Worm (Caenorhabditis elegans) whole organism, midembryonic: ENCODE data around the gene Y48E1C.2.

Experiments
- T22C8.4 ChIP-seq: fragments of 200-800 bp; sonication (Bioruptor generic); IDR thresholded peaks from 2 replicates; pipeline ENCODE4 v1.3.6; 2022; ENCODE audit warnings: missing genetic modification characterization, missing compliant biosample characterization
- cog-1 ChIP-seq: sonication (generic microtip); optimal IDR thresholded peaks from 2 replicates; lab custom pipeline; 2016; ENCODE audit warnings: missing genetic modification characterization, missing compliant biosample characterization
- flt-1 ChIP-seq: fragments of 200-800 bp; sonication (Bioruptor generic); IDR thresholded peaks from 2 replicates; pipeline ENCODE4 v1.3.6; 2022; ENCODE audit warnings: missing genetic modification characterization, missing compliant biosample characterization
- klf-2 ChIP-seq: fragments of 200-800 bp; sonication (Bioruptor generic); conservative IDR thresholded peaks from 2 replicates; pipeline ENCODE4 v1.3.6; 2022; ENCODE audit warnings: missing genetic modification reagents, missing genetic modification characterization, missing compliant biosample characterization
- med-1 ChIP-seq: sonication (generic microtip); optimal IDR thresholded peaks from 2 replicates; lab custom pipeline; 2017; ENCODE audit warnings: missing genetic modification characterization, mild to moderate bottlenecking, missing compliant biosample characterization, antibody characterized with exemption, missing genetic modification reagents; ENCODE audit not compliant: insufficient read depth
- ref-1 ChIP-seq: fragments of 200-800 bp; sonication (Bioruptor generic); conservative IDR thresholded peaks from 2 replicates; pipeline ENCODE4 v1.3.6; 2022; ENCODE audit warnings: missing genetic modification reagents, missing genetic modification characterization, missing compliant biosample characterization
- tab-1 ChIP-seq: fragments of 200-800 bp; sonication (Bioruptor generic); IDR thresholded peaks from 2 replicates; pipeline ENCODE4 v1.3.6; 2022; ENCODE audit warnings: missing genetic modification characterization, missing compliant biosample characterization
- ztf-23 ChIP-seq: fragments of 200-800 bp; sonication (Bioruptor generic); IDR thresholded peaks from 2 replicates; pipeline ENCODE4 v1.3.6; 2022; ENCODE audit warnings: missing genetic modification reagents, missing genetic modification characterization, missing compliant biosample characterization
- ztf-29 ChIP-seq: fragments of 200-800 bp; sonication (Bioruptor generic); IDR thresholded peaks from 2 replicates; pipeline ENCODE4 v1.3.6; 2022; ENCODE audit warnings: missing genetic modification reagents, missing genetic modification characterization, missing compliant biosample characterization

Gene Y48E1C.2

ce11 chrII:13436725-13437124 lies 12.4 kb downstream of the Y48E1C.2 start, which contains the start of gene Y48E1C.4:
Gene Y48E1C.4, minus strand, starts transcription at chrII:13436825.
- TF ChIP-seq cog-1 (tag; lab: Kevin White, UChicago) = no peak
- no peak for TF ChIP-seq klf-2 (GFP tag; lab: Robert Waterston, UW)

ce11 chrII:13444307-13444706 lies 20.0 kb downstream of the Y48E1C.2 start:
- TF ChIP-seq ref-1 (GFP tag; lab: Robert Waterston, UW) (no peak), ztf-29 (peak; percentile 54; the same call in 1 of the 2 replicates)

ce11 chrII:13446597-13446996 lies 22.3 kb downstream of the Y48E1C.2 start:
- TF ChIP-seq T22C8.4 (GFP tag; lab: Robert Waterston, UW) = no peak
- no peak for TF ChIP-seq tab-1 (GFP tag; lab: Robert Waterston, UW)
- no peak for TF ChIP-seq cog-1 (tag; lab: Kevin White, UChicago)
- no peak for TF ChIP-seq ref-1 (GFP tag; lab: Robert Waterston, UW)
- no peak for TF ChIP-seq flt-1 (GFP tag; lab: Robert Waterston, UW)
- no peak for TF ChIP-seq ztf-29
- no peak for TF ChIP-seq med-1 (GFP tag; lab: Kevin White, UChicago)
- no peak for TF ChIP-seq klf-2 (GFP tag; lab: Robert Waterston, UW)
- TF ChIP-seq ztf-23 = no peak

ce11 chrII:13447166-13447643 lies 22.9 kb downstream of the Y48E1C.2 start, which contains the start of gene tbc-14:
Gene tbc-14, minus strand, starts transcription at chrII:13447593.
- TF ChIP-seq T22C8.4 (GFP tag; lab: Robert Waterston, UW) = peak; percentile 75
- no peak for TF ChIP-seq ztf-29

- no peak for TF ChIP-seq tab-1 (GFP tag; lab: Robert Waterston, UW)
- TF ChIP-seq cog-1 (tag; lab: Kevin White, UChicago) = peak; percentile 76
- TF ChIP-seq flt-1 (GFP tag; lab: Robert Waterston, UW) = 0 out of 2 replicates have a peak, but pooled peaks have one; percentile 46
- TF ChIP-seq klf-2 (GFP tag; lab: Robert Waterston, UW) = no peak
- TF ChIP-seq ztf-23 = no peak
Measured at ce11 chrII:13447668-13448067, 23.3 kb downstream of the Y48E1C.2 start.

- TF ChIP-seq tab-1 (GFP tag; lab: Robert Waterston, UW) = no peak
Measured at ce11 chrII:13451321-13451720, 27.0 kb downstream of the Y48E1C.2 start.

ce11 chrII:13454839-13455238 lies 30.5 kb downstream of the Y48E1C.2 start:
- TF ChIP-seq T22C8.4 (GFP tag; lab: Robert Waterston, UW) (peak; percentile 57), ztf-23 (no peak)

- TF ChIP-seq ref-1 (GFP tag; lab: Robert Waterston, UW) = no peak
- no peak for TF ChIP-seq cog-1 (tag; lab: Kevin White, UChicago)
- no peak for TF ChIP-seq med-1 (GFP tag; lab: Kevin White, UChicago)
- TF ChIP-seq ztf-23 = 0 out of 2 replicates have a peak, but pooled peaks have one; percentile 9
Measured at ce11 chrII:13456622-13457021, 32.3 kb downstream of the Y48E1C.2 start.

ce11 chrII:13460592-13461395 lies 36.5 kb downstream of the Y48E1C.2 start, which contains the start of gene pqn-27:
Gene pqn-27, minus strand, starts transcription at chrII:13460642.
- no peak for TF ChIP-seq klf-2 (GFP tag; lab: Robert Waterston, UW)
- no peak for TF ChIP-seq T22C8.4 (GFP tag; lab: Robert Waterston, UW)
- no peak for TF ChIP-seq tab-1 (GFP tag; lab: Robert Waterston, UW)
- no peak for TF ChIP-seq ztf-29
- TF ChIP-seq ref-1 (GFP tag; lab: Robert Waterston, UW) = 0 out of 2 replicates have a peak, but pooled peaks have one; percentile 6
- TF ChIP-seq med-1 (GFP tag; lab: Kevin White, UChicago) = no peak
- 0 out of 2 replicates have a peak, but pooled peaks have one; percentile 6 for TF ChIP-seq flt-1 (GFP tag; lab: Robert Waterston, UW)
- no peak for TF ChIP-seq ztf-23
- peak; percentile 60 for TF ChIP-seq cog-1 (tag; lab: Kevin White, UChicago)

ce11 chrII:13461604-13462375 lies 37.4 kb downstream of the Y48E1C.2 start:
- TF ChIP-seq cog-1 (tag; lab: Kevin White, UChicago) (peak; percentile 70), med-1 (GFP tag; lab: Kevin White, UChicago) (no peak), flt-1 (GFP tag; lab: Robert Waterston, UW) (peak; percentile 69; the same call in 1 of the 2 replicates)
